Fruit fly (Drosophila melanogaster) whole organism, adult: ENCODE results near the gene CG2224.

Experiments used
- CG11617 ChIP-seq: fragments of 200-800 bp; sonication (Bioruptor generic); optimal IDR thresholded peaks from 2 replicates; lab custom pipeline; 2017; ENCODE audit warnings: mild to moderate bottlenecking, missing biosample characterization, missing genetic modification reagents, missing genetic modification characterization
- CG12768 ChIP-seq: fragments of 200-800 bp; sonication (Bioruptor generic); optimal IDR thresholded peaks from 2 replicates; lab custom pipeline; 2017; ENCODE audit warnings: missing biosample characterization, missing genetic modification characterization, mild to moderate bottlenecking, moderate library complexity, missing genetic modification reagents
- CG1620 ChIP-seq: fragments of 200-800 bp; sonication (Bioruptor generic); optimal IDR thresholded peaks from 2 replicates; lab custom pipeline; 2016; ENCODE audit warnings: missing biosample characterization, missing genetic modification characterization
- CG33017 ChIP-seq: fragments of 200-800 bp; sonication (Bioruptor generic); optimal IDR thresholded peaks from 2 replicates; lab custom pipeline; 2018; ENCODE audit warnings: missing biosample characterization, mild to moderate bottlenecking, missing genetic modification characterization, moderate library complexity
- CG7045 ChIP-seq: fragments of 200-800 bp; sonication (Bioruptor generic); optimal IDR thresholded peaks from 2 replicates; lab custom pipeline; 2017; ENCODE audit warnings: missing biosample characterization, mild to moderate bottlenecking, missing genetic modification characterization
- Clk ChIP-seq: fragments of 200-800 bp; sonication (Bioruptor generic); optimal IDR thresholded peaks from 2 replicates; lab custom pipeline; 2017; ENCODE audit warnings: missing biosample characterization, missing genetic modification characterization
- Hr96 ChIP-seq: fragments of 200-800 bp; sonication (Bioruptor generic); optimal IDR thresholded peaks from 2 replicates; lab custom pipeline; 2016; ENCODE audit warnings: missing biosample characterization, missing genetic modification characterization
- Mnt ChIP-seq: fragments of 200-800 bp; sonication (Bioruptor generic); optimal IDR thresholded peaks from 2 replicates; lab custom pipeline; 2016; ENCODE audit warnings: missing biosample characterization, mild to moderate bottlenecking, missing genetic modification characterization
- cic ChIP-seq: fragments of 200-800 bp; sonication (Bioruptor generic); optimal IDR thresholded peaks from 2 replicates; lab custom pipeline; 2017; ENCODE audit warnings: missing biosample characterization, mild to moderate bottlenecking, missing genetic modification characterization, moderate library complexity
- kay ChIP-seq: fragments of 200-800 bp; sonication (Bioruptor generic); peaks from one replicate; lab custom pipeline; 2016; ENCODE audit warnings: missing biosample characterization, missing genetic modification characterization, borderline replicate concordance
- ovo ChIP-seq: fragments of 200-800 bp; sonication (Bioruptor generic); optimal IDR thresholded peaks from 2 replicates; lab custom pipeline; 2016; ENCODE audit warnings: missing biosample characterization, missing genetic modification characterization
- pad ChIP-seq: fragments of 200-800 bp; sonication (Bioruptor generic); optimal IDR thresholded peaks from 3 replicates; lab custom pipeline; 2017; ENCODE audit warnings: missing biosample characterization, missing genetic modification characterization, mild to moderate bottlenecking, moderate library complexity, missing genetic modification reagents
- toe ChIP-seq: fragments of 200-800 bp; sonication (Bioruptor generic); optimal IDR thresholded peaks from 2 replicates; lab custom pipeline; 2016; ENCODE audit warnings: missing biosample characterization, missing genetic modification characterization

DNA sequence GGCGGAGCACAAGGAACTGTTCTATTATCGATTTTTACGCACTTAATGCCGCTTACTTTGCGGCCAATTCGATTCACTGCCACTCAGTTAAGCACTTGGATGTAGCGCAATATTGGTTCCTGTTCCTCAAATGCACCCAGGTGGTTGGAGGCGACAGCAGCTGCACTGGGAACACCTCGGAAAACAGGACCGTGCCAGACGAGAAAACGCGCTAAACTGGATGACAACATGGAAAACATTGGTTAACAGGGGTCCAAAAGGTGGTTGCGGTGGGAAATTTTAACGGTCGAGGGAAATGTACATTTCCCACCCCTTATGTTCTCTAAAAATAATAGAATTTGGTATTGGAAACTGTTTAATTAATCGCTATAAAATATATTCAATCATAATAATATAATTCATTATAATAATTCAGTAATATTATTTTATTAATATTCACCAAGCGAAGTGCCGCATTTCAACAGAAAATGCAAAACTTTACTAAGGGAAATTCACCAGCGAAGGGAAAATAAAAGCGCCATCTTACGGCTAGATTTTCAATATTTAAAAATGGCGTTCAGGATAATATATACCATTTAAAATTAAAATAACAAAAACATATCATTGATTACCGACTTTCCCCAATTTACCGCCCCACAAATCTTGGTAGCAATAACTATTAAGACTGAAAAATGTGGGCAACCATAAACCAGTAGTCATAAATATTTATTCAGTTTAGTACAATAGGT, 3.1 kb downstream of the CG2224 start, which contains the start of gene aralar1:
- TF ChIP-seq cic (no peak), CG33017 (no peak), CG7045 (GFP tag; lab: Kevin White, UChicago) (no peak), CG1620 (GFP tag; lab: Kevin White, UChicago) (no peak), Mnt (GFP tag; lab: Kevin White, UChicago) (no peak), Hr96 (no peak), kay (GFP tag; lab: Kevin White, UChicago) (no peak), pad (no peak), toe (GFP tag; lab: Kevin White, UChicago) (no peak), CG12768 (GFP tag; lab: Kevin White, UChicago) (no peak), ovo (no peak), Clk (no peak), CG11617 (GFP tag; lab: Kevin White, UChicago) (no peak)
